Worm (Caenorhabditis elegans): ENCODE results near the gene glr-7.

Gene glr-7

ce11 chrX:2454914-2455313, 35.2 kb upstream of the glr-7 start:
- TF ChIP-seq unc-42 (tag; optimal IDR thresholded peaks at IDR 0.05) (peak; percentile 67), lin-11 (tag; optimal IDR thresholded peaks at IDR 0.05) (no peak), pat-9 (tag; optimal IDR thresholded peaks at IDR 0.05) (no peak), ceh-31 (tag; optimal IDR thresholded peaks at IDR 0.05) (peak; percentile 50), ets-4 (tag; optimal IDR thresholded peaks at IDR 0.05) (no peak)

- TF ChIP-seq ref-2 (tag; optimal IDR thresholded peaks at IDR 0.05) (no peak), ceh-31 (tag; optimal IDR thresholded peaks at IDR 0.05) (peak; percentile 39), tbx-2 (tag; optimal IDR thresholded peaks at IDR 0.05) (peak; percentile 12), hlh-30 (tag; optimal IDR thresholded peaks at IDR 0.05; ENCODE audit: insufficient read depth) (peak; percentile 6), fkh-6 (tag; optimal IDR thresholded peaks at IDR 0.05) (no peak), elt-2 (tag; optimal IDR thresholded peaks at IDR 0.05) (peak; percentile 2)
These were observed 33.0 kb upstream of the glr-7 start for ce11 chrX:2452716-2453115.

- TF ChIP-seq ceh-19 (GFP tag; optimal IDR thresholded peaks at IDR 0.05) (no peak), rnt-1 (tag; optimal IDR thresholded peaks at IDR 0.05) (peak; percentile 20), unc-55 (GFP tag; optimal IDR thresholded peaks at IDR 0.05) (peak; percentile 49), C38D4.7 (GFP tag; optimal IDR thresholded peaks at IDR 0.05) (no peak)
These were observed 32.6 kb upstream of the glr-7 start for ce11 chrX:2452297-2452696.

ce11 chrX:2450994-2451393, 31.3 kb upstream of the glr-7 start:
- peak; percentile 83 for TF ChIP-seq unc-42 (tag; optimal IDR thresholded peaks at IDR 0.05)
- TF ChIP-seq che-1 (tag; optimal IDR thresholded peaks at IDR 0.05): no peak
- TF ChIP-seq ceh-6 (GFP tag; optimal IDR thresholded peaks at IDR 0.05): peak; percentile 12
- TF ChIP-seq pax-1 (tag; optimal IDR thresholded peaks at IDR 0.05): no peak
- no peak for TF ChIP-seq ahr-1 (tag; optimal IDR thresholded peaks at IDR 0.05)

- TF ChIP-seq npax-4 (tag; optimal IDR thresholded peaks at IDR 0.05) (no peak), rnt-1 (tag; optimal IDR thresholded peaks at IDR 0.05) (no peak), hlh-8 (tag; optimal IDR thresholded peaks at IDR 0.05) (no peak), nhr-11 (tag; optimal IDR thresholded peaks at IDR 0.05) (no peak)
These were observed 27.5 kb upstream of the glr-7 start for ce11 chrX:2447214-2447613.

ce11 chrX:2446185-2446584, 26.5 kb upstream of the glr-7 start:
- TF ChIP-seq fax-1 (tag; optimal IDR thresholded peaks at IDR 0.05): no peak
- TF ChIP-seq ceh-31 (tag; optimal IDR thresholded peaks at IDR 0.05): no peak
- TF ChIP-seq npax-4 (tag; optimal IDR thresholded peaks at IDR 0.05): no peak
- TF ChIP-seq zip-5 (tag; optimal IDR thresholded peaks at IDR 0.05): no peak
- no peak for TF ChIP-seq syd-9 (tag; optimal IDR thresholded peaks at IDR 0.05)
- no peak for TF ChIP-seq hlh-6 (tag; optimal IDR thresholded peaks at IDR 0.05)
- no peak for TF ChIP-seq hlh-8 (tag; optimal IDR thresholded peaks at IDR 0.05)
- no peak for TF ChIP-seq hlh-15 (tag; optimal IDR thresholded peaks at IDR 0.05)
- no peak for TF ChIP-seq nhr-232 (tag; optimal IDR thresholded peaks at IDR 0.05)
- TF ChIP-seq nfya-1 (tag; optimal IDR thresholded peaks at IDR 0.05): no peak
- no peak for TF ChIP-seq unc-3 (GFP tag; conservative IDR thresholded peaks at IDR 0.05)
- TF ChIP-seq unc-3 (tag; optimal IDR thresholded peaks at IDR 0.05): no peak

- TF ChIP-seq ceh-45 (GFP tag; IDR thresholded peaks at IDR 0.05) (no peak), fkh-10 (GFP tag; optimal IDR thresholded peaks at IDR 0.05) (no peak), ceh-19 (GFP tag; optimal IDR thresholded peaks at IDR 0.05) (no peak), nhr-232 (tag; optimal IDR thresholded peaks at IDR 0.05) (no peak), npax-4 (tag; optimal IDR thresholded peaks at IDR 0.05) (no peak), ref-2 (tag; optimal IDR thresholded peaks at IDR 0.05) (no peak), pqm-1 (tag; optimal IDR thresholded peaks at IDR 0.05) (no peak), hlh-8 (tag; optimal IDR thresholded peaks at IDR 0.05) (no peak), ceh-48 (tag; optimal IDR thresholded peaks at IDR 0.05) (no peak), F13H6.1 (tag; optimal IDR thresholded peaks at IDR 0.05) (no peak), hlh-13 (GFP tag; optimal IDR thresholded peaks at IDR 0.05) (no peak), ztf-16 (tag; optimal IDR thresholded peaks at IDR 0.05) (no peak), pha-2 (tag; optimal IDR thresholded peaks at IDR 0.05) (no peak), odd-2 (tag; optimal IDR thresholded peaks at IDR 0.05) (no peak), ceh-9 (tag; optimal IDR thresholded peaks at IDR 0.05) (no peak), nhr-11 (tag; optimal IDR thresholded peaks at IDR 0.05) (no peak), elt-2 (tag; optimal IDR thresholded peaks at IDR 0.05) (no peak)
These were observed 23.6 kb upstream of the glr-7 start, which contains the start of gene T07D1.3 for ce11 chrX:2443304-2443703. Gene T07D1.3, minus strand, starts transcription at chrX:2443404.
